Worm (Caenorhabditis elegans): Measurements from ENCODE around the gene tif-1A.

- TF ChIP-seq ceh-14 (tag; optimal IDR thresholded peaks at IDR 0.05), result no peak
- TF ChIP-seq dve-1 (tag; optimal IDR thresholded peaks at IDR 0.05), result no peak
Observed at ce11 chrIII:4004064-4004580, at the start of gene tif-1A.

All from whole organism, late embryonic.